Worm (Caenorhabditis elegans): ENCODE results near the gene srw-91.

The srw-91 gene

ce11 chrV:1710909-1711308 is 30.2 kb upstream of the srw-91 start, which contains the start of gene srw-100:
srw-100 (plus strand) TSS chrV:1711209.
- TF ChIP-seq nhr-6 (tag; optimal IDR thresholded peaks at IDR 0.05) (no peak), sma-9 (GFP tag; optimal IDR thresholded peaks at IDR 0.05) (no peak), sma-9 (tag; optimal IDR thresholded peaks at IDR 0.05) (no peak), Y55F3AM.14 (GFP tag; optimal IDR thresholded peaks at IDR 0.05) (no peak), nhr-77 (tag; optimal IDR thresholded peaks at IDR 0.05) (no peak), nhr-21 (tag; optimal IDR thresholded peaks at IDR 0.05) (no peak), unc-62 (GFP tag; optimal IDR thresholded peaks at IDR 0.05) (no peak), blmp-1 (tag; optimal IDR thresholded peaks at IDR 0.05; ENCODE audit: insufficient read depth) (no peak), elt-1 (tag; optimal IDR thresholded peaks at IDR 0.05) (no peak), ZK546.5 (tag; optimal IDR thresholded peaks at IDR 0.05) (no peak), aly-2 (tag; optimal IDR thresholded peaks at IDR 0.05) (no peak)

DNA sequence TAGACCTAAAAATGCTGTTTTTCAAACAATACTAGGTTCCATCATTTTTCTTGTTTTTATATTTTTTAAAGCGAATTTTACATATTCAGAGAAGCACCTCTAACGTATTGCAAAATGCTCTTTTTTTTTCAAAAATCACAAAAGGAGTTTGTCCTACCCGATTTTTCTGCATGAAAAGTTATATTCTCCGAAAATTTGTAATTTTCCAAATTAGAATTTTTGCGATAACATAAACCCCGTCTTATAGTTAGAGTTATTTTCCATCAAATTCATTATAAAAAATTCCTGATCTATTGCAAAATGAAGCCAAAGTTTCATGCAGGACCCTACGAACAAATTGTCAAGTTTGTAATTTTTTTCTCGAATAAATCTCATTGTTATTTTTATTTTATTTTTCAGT is 27.8 kb upstream of the srw-91 start, which contains the start of gene srw-99:
srw-99 (plus strand) TSS at position 301 of the 400 bp plus-strand sequence.
- TF ChIP-seq mab-5 (tag; optimal IDR thresholded peaks at IDR 0.05) (no peak), zag-1 (tag; optimal IDR thresholded peaks at IDR 0.05) (no peak), aly-2 (tag; optimal IDR thresholded peaks at IDR 0.05) (no peak), ztf-4 (tag; optimal IDR thresholded peaks at IDR 0.05) (no peak), lin-13 (GFP tag; optimal IDR thresholded peaks at IDR 0.05) (no peak), dmd-4 (tag; optimal IDR thresholded peaks at IDR 0.05) (no peak), mdl-1 (tag; optimal IDR thresholded peaks at IDR 0.05) (no peak), gmeb-1 (tag; optimal IDR thresholded peaks at IDR 0.05) (no peak), nhr-23 (tag; optimal IDR thresholded peaks at IDR 0.05) (no peak)

- TF ChIP-seq aly-2 (tag; optimal IDR thresholded peaks at IDR 0.05) (no peak), gmeb-1 (tag; optimal IDR thresholded peaks at IDR 0.05) (no peak), Y55F3AM.14 (GFP tag; optimal IDR thresholded peaks at IDR 0.05) (no peak), nhr-12 (tag; optimal IDR thresholded peaks at IDR 0.05) (no peak), lin-11 (tag; optimal IDR thresholded peaks at IDR 0.05) (no peak), dmd-4 (tag; optimal IDR thresholded peaks at IDR 0.05) (no peak), nhr-10 (tag; optimal IDR thresholded peaks at IDR 0.05) (no peak), lsy-2 (tag; optimal IDR thresholded peaks at IDR 0.05) (no peak), crh-2 (tag; optimal IDR thresholded peaks at IDR 0.05) (no peak), fos-1 (tag; optimal IDR thresholded peaks at IDR 0.05) (no peak), unc-62 (GFP tag; optimal IDR thresholded peaks at IDR 0.05) (no peak)
Observed at ce11 chrV:1701584-1702101, 21.0 kb upstream of the srw-91 start, which contains the start of gene srw-90. srw-90 (plus strand) TSS chrV:1702051.

DNA sequence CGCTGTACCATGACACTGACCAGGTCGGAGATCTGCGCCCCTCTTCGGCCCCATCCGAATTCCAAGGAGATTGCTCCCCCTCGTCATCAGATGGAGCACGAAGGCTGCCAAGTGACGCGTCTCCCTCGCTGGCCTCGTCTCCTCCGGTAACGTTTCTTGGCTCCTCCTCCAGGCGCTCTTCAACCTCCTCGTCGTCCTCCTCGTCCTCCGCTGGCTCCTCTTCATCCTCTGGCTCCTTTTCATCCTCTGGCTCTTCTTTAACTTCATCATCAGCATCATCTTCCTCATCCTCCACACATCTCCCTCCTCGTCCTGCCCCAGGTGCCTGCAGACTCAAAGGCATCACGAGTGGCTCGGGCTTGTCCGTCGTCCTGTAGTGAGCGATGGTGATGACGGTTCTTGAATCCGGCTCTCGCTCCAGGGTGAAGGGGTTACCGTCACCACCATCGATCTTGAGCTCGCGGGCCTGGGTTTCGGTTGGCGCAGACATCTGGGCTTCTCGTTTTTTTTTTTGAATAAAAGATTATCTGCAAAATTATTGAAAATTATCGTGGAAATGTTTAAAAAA is 18.6 kb upstream of the srw-91 start:
- TF ChIP-seq nhr-12 (tag; optimal IDR thresholded peaks at IDR 0.05) (no peak), ZK546.5 (tag; optimal IDR thresholded peaks at IDR 0.05) (no peak), zag-1 (tag; optimal IDR thresholded peaks at IDR 0.05) (no peak), ceh-82 (tag; optimal IDR thresholded peaks at IDR 0.05) (no peak), peb-1 (tag; optimal IDR thresholded peaks at IDR 0.05) (no peak), ztf-4 (tag; optimal IDR thresholded peaks at IDR 0.05) (no peak), unc-39 (tag; optimal IDR thresholded peaks at IDR 0.05) (no peak), blmp-1 (tag; optimal IDR thresholded peaks at IDR 0.05; ENCODE audit: insufficient read depth) (no peak), F13H6.1 (tag; optimal IDR thresholded peaks at IDR 0.05) (no peak), sma-3 (GFP tag; optimal IDR thresholded peaks at IDR 0.05) (no peak), nhr-77 (tag; optimal IDR thresholded peaks at IDR 0.05) (no peak), nhr-129 (tag; optimal IDR thresholded peaks at IDR 0.05) (no peak), C34F6.9 (tag; optimal IDR thresholded peaks at IDR 0.05) (no peak), sma-9 (GFP tag; optimal IDR thresholded peaks at IDR 0.05) (no peak), sma-9 (tag; optimal IDR thresholded peaks at IDR 0.05) (no peak), nhr-6 (tag; optimal IDR thresholded peaks at IDR 0.05) (no peak), nhr-11 (tag; optimal IDR thresholded peaks at IDR 0.05) (no peak)

- TF ChIP-seq mab-5 (tag; optimal IDR thresholded peaks at IDR 0.05): no peak
- no peak for TF ChIP-seq nhr-25 (tag; optimal IDR thresholded peaks at IDR 0.05)
- TF ChIP-seq sma-9 (GFP tag; optimal IDR thresholded peaks at IDR 0.05): no peak
- TF ChIP-seq sma-9 (tag; optimal IDR thresholded peaks at IDR 0.05): no peak
- no peak for TF ChIP-seq F13H6.1 (tag; optimal IDR thresholded peaks at IDR 0.05)
- TF ChIP-seq nhr-6 (tag; optimal IDR thresholded peaks at IDR 0.05): no peak
- TF ChIP-seq egl-27 (tag; optimal IDR thresholded peaks at IDR 0.05): no peak
- TF ChIP-seq ztf-1 (GFP tag; conservative IDR thresholded peaks at IDR 0.05): no peak
- no peak for TF ChIP-seq lsy-2 (tag; optimal IDR thresholded peaks at IDR 0.05)
- no peak for TF ChIP-seq ceh-82 (tag; optimal IDR thresholded peaks at IDR 0.05)
- TF ChIP-seq unc-62 (GFP tag; optimal IDR thresholded peaks at IDR 0.05): no peak
- no peak for TF ChIP-seq ztf-11 (tag; optimal IDR thresholded peaks at IDR 0.05)
- TF ChIP-seq nhr-23 (tag; optimal IDR thresholded peaks at IDR 0.05): no peak
- TF ChIP-seq unc-55 (GFP tag; optimal IDR thresholded peaks at IDR 0.05): no peak
- TF ChIP-seq ceh-16 (tag; optimal IDR thresholded peaks at IDR 0.05): no peak
- TF ChIP-seq gmeb-1 (tag; optimal IDR thresholded peaks at IDR 0.05): no peak
- no peak for TF ChIP-seq elt-1 (tag; optimal IDR thresholded peaks at IDR 0.05)
- TF ChIP-seq peb-1 (tag; optimal IDR thresholded peaks at IDR 0.05): no peak
Observed at ce11 chrV:1698400-1698799, 17.7 kb upstream of the srw-91 start.
